Worm (Caenorhabditis elegans) whole organism, L3 larva: ENCODE results near the gene K03A11.4.

Experiments
- R02D3.7 ChIP-seq: fragments of 150-350 bp; optimal IDR thresholded peaks from 2 replicates; lab custom pipeline; 2014; ENCODE audit warnings: missing biosample characterization, missing genetic modification characterization
- ZK546.5 ChIP-seq: sonication (generic microtip); optimal IDR thresholded peaks from 2 replicates; lab custom pipeline; 2017; ENCODE audit warnings: missing biosample characterization, missing genetic modification characterization
- aly-2 ChIP-seq: fragments of 150-350 bp; optimal IDR thresholded peaks from 2 replicates; lab custom pipeline; 2014; ENCODE audit warnings: missing biosample characterization, missing genetic modification characterization
- ceh-28 ChIP-seq: fragments of 150-350 bp; optimal IDR thresholded peaks from 2 replicates; lab custom pipeline; 2014; ENCODE audit warnings: missing biosample characterization, missing genetic modification reagents, missing genetic modification characterization
- ceh-82 ChIP-seq: fragments of 150-350 bp; optimal IDR thresholded peaks from 2 replicates; lab custom pipeline; 2014; ENCODE audit warnings: missing biosample characterization, missing genetic modification characterization
- ceh-9 ChIP-seq: sonication (generic microtip); optimal IDR thresholded peaks from 2 replicates; lab custom pipeline; 2018; ENCODE audit warnings: missing biosample characterization, missing genetic modification characterization
- daf-12 ChIP-seq: fragments of 150-350 bp; optimal IDR thresholded peaks from 2 replicates; lab custom pipeline; 2014; ENCODE audit warnings: missing biosample characterization, missing genetic modification reagents, missing genetic modification characterization
- egl-27 ChIP-seq: sonication (generic microtip); optimal IDR thresholded peaks from 4 replicates; lab custom pipeline; 2017; ENCODE audit warnings: missing biosample characterization, missing genetic modification reagents, missing genetic modification characterization
- egl-5 ChIP-seq: fragments of 150-350 bp; optimal IDR thresholded peaks from 2 replicates; lab custom pipeline; 2017; ENCODE audit warnings: missing biosample characterization, missing genetic modification reagents, missing genetic modification characterization, inconsistent platforms
- elt-1 ChIP-seq: fragments of 150-350 bp; optimal IDR thresholded peaks from 2 replicates; lab custom pipeline; 2014; ENCODE audit warnings: missing biosample characterization, missing genetic modification characterization
- elt-2 ChIP-seq: sonication (generic microtip); optimal IDR thresholded peaks from 2 replicates; lab custom pipeline; 2016; ENCODE audit warnings: missing genetic modification reagents, mild to moderate bottlenecking, missing genetic modification characterization, missing compliant biosample characterization
- elt-3 ChIP-seq, 3 experiments: fragments of 150-350 bp in 1 of 3; sonication (generic microtip) in 2 of 3; optimal IDR thresholded peaks; 2 replicates in 2 of 3; 4 replicates in 1 of 3; lab custom pipeline; 2014 to 2017; ENCODE audit warnings: missing biosample characterization in 3 of 3, missing genetic modification characterization in 3 of 3
- eor-1 ChIP-seq, 2 experiments: fragments of 150-350 bp; optimal IDR thresholded peaks; 2 replicates each; lab custom pipeline; 2014 to 2018; ENCODE audit warnings: missing biosample characterization in 2 of 2, missing genetic modification characterization in 2 of 2
- fkh-10 ChIP-seq: sonication (generic microtip); optimal IDR thresholded peaks from 2 replicates; lab custom pipeline; 2017; ENCODE audit warnings: missing biosample characterization, missing genetic modification reagents, missing genetic modification characterization
- fkh-2 ChIP-seq: fragments of 150-350 bp; optimal IDR thresholded peaks from 2 replicates; lab custom pipeline; 2014; ENCODE audit warnings: missing biosample characterization, missing genetic modification reagents, missing genetic modification characterization
- fos-1 ChIP-seq: fragments of 150-350 bp; optimal IDR thresholded peaks from 2 replicates; lab custom pipeline; 2014; ENCODE audit warnings: missing biosample characterization, missing genetic modification characterization
- hmg-11 ChIP-seq: sonication (generic microtip); optimal IDR thresholded peaks from 2 replicates; lab custom pipeline; 2016; ENCODE audit warnings: missing genetic modification characterization, missing compliant biosample characterization
- jun-1 ChIP-seq: fragments of 150-350 bp; optimal IDR thresholded peaks from 2 replicates; lab custom pipeline; 2014; ENCODE audit warnings: missing biosample characterization, missing genetic modification reagents, missing genetic modification characterization
- lin-15B ChIP-seq: fragments of 150-350 bp; optimal IDR thresholded peaks from 2 replicates; lab custom pipeline; 2014; ENCODE audit warnings: missing biosample characterization, missing genetic modification characterization
- lsy-12 ChIP-seq: sonication (generic microtip); optimal IDR thresholded peaks from 2 replicates; lab custom pipeline; 2016; ENCODE audit warnings: mild to moderate bottlenecking, missing genetic modification characterization, missing compliant biosample characterization
- mdl-1 ChIP-seq: fragments of 150-350 bp; optimal IDR thresholded peaks from 2 replicates; lab custom pipeline; 2014; ENCODE audit warnings: missing biosample characterization, missing genetic modification characterization
- mml-1 ChIP-seq: fragments of 150-350 bp; sonication (generic microtip); optimal IDR thresholded peaks from 3 replicates; lab custom pipeline; 2014; ENCODE audit warnings: missing biosample characterization, missing genetic modification characterization
- nfya-1 ChIP-seq: sonication (generic microtip); optimal IDR thresholded peaks from 2 replicates; lab custom pipeline; 2017; ENCODE audit warnings: missing genetic modification characterization, mild to moderate bottlenecking, missing compliant biosample characterization, antibody characterized with exemption, moderate library complexity; ENCODE audit not compliant: insufficient read depth
- nhr-11 ChIP-seq: fragments of 150-350 bp; optimal IDR thresholded peaks from 2 replicates; lab custom pipeline; 2014; ENCODE audit warnings: missing biosample characterization, missing genetic modification characterization
- nhr-12 ChIP-seq: fragments of 150-350 bp; optimal IDR thresholded peaks from 2 replicates; lab custom pipeline; 2014; ENCODE audit warnings: missing biosample characterization, missing genetic modification characterization
- nhr-23 ChIP-seq: fragments of 150-350 bp; optimal IDR thresholded peaks from 2 replicates; lab custom pipeline; 2014; ENCODE audit warnings: missing biosample characterization, missing genetic modification reagents, missing genetic modification characterization
- nhr-237 ChIP-seq: fragments of 150-350 bp; optimal IDR thresholded peaks from 2 replicates; lab custom pipeline; 2014; ENCODE audit warnings: missing biosample characterization, missing genetic modification characterization
- nhr-25 ChIP-seq: sonication (generic microtip); optimal IDR thresholded peaks from 2 replicates; lab custom pipeline; 2017; ENCODE audit warnings: missing biosample characterization, missing genetic modification characterization
- nhr-28 ChIP-seq: fragments of 150-350 bp; optimal IDR thresholded peaks from 2 replicates; lab custom pipeline; 2014; ENCODE audit warnings: missing biosample characterization, missing genetic modification characterization
- nhr-67 ChIP-seq: fragments of 150-350 bp; optimal IDR thresholded peaks from 2 replicates; lab custom pipeline; 2014; ENCODE audit warnings: missing biosample characterization, missing genetic modification characterization
- nhr-76 ChIP-seq: fragments of 150-350 bp; sonication (generic microtip); optimal IDR thresholded peaks from 5 replicates; lab custom pipeline; 2014; ENCODE audit warnings: missing biosample characterization, missing genetic modification characterization
- nhr-77 ChIP-seq: fragments of 150-350 bp; optimal IDR thresholded peaks from 2 replicates; lab custom pipeline; 2014; ENCODE audit warnings: missing biosample characterization, missing genetic modification characterization
- pha-4 ChIP-seq: fragments of 150-350 bp; optimal IDR thresholded peaks from 2 replicates; lab custom pipeline; 2014; ENCODE audit warnings: missing biosample characterization, missing genetic modification reagents, missing genetic modification characterization
- pqm-1 ChIP-seq: fragments of 150-350 bp; optimal IDR thresholded peaks from 2 replicates; lab custom pipeline; 2017; ENCODE audit warnings: missing biosample characterization, missing genetic modification characterization, inconsistent platforms
- sea-2 ChIP-seq: fragments of 150-350 bp; sonication (generic microtip); optimal IDR thresholded peaks from 4 replicates; lab custom pipeline; 2014; ENCODE audit warnings: missing biosample characterization, missing genetic modification reagents, missing genetic modification characterization
- skn-1 ChIP-seq: fragments of 150-350 bp; optimal IDR thresholded peaks from 2 replicates; lab custom pipeline; 2014; ENCODE audit warnings: missing biosample characterization, missing genetic modification characterization
- snpc-4 ChIP-seq: fragments of 150-350 bp; optimal IDR thresholded peaks from 2 replicates; lab custom pipeline; 2014; ENCODE audit warnings: missing biosample characterization, missing genetic modification characterization
- tbx-2 ChIP-seq: sonication (generic microtip); optimal IDR thresholded peaks from 2 replicates; lab custom pipeline; 2016; ENCODE audit warnings: mild to moderate bottlenecking, missing genetic modification characterization, missing compliant biosample characterization
- unc-39 ChIP-seq: sonication (generic microtip); optimal IDR thresholded peaks from 4 replicates; lab custom pipeline; 2017; ENCODE audit warnings: missing biosample characterization, missing genetic modification characterization
- unc-62 ChIP-seq: fragments of 150-350 bp; sonication (generic microtip); optimal IDR thresholded peaks from 4 replicates; lab custom pipeline; 2014; ENCODE audit warnings: missing biosample characterization, missing genetic modification reagents, missing genetic modification characterization
- zag-1 ChIP-seq: fragments of 150-350 bp; optimal IDR thresholded peaks from 2 replicates; lab custom pipeline; 2014; ENCODE audit warnings: missing biosample characterization, missing genetic modification characterization
- ztf-4 ChIP-seq: fragments of 150-350 bp; optimal IDR thresholded peaks from 2 replicates; lab custom pipeline; 2014; ENCODE audit warnings: missing biosample characterization, missing genetic modification characterization

K03A11.4 gene

ce11 chrX:13077872-13078271 lies at the start of gene K03A11.4:
Gene K03A11.4 (plus strand): TSS chrX:13078172.
- TF ChIP-seq ceh-9 (tag; lab: Kevin White, UChicago) (no peak), nfya-1 (tag; lab: Kevin White, UChicago) (no peak), eor-1 (tag; optimal IDR thresholded peaks at IDR 0.05; lab: Kevin White, UChicago) (no peak), nhr-23 (tag; lab: Kevin White, UChicago) (no peak), elt-1 (tag; lab: Kevin White, UChicago) (no peak), jun-1 (tag; lab: Kevin White, UChicago) (no peak), mml-1 (tag; lab: Kevin White, UChicago) (no peak), egl-5 (tag; lab: Kevin White, UChicago) (no peak), ztf-4 (tag; lab: Kevin White, UChicago) (no peak), fos-1 (tag; lab: Kevin White, UChicago) (no peak), daf-12 (tag; lab: Kevin White, UChicago) (no peak), ceh-28 (no peak), snpc-4 (no peak), unc-39 (no peak), nhr-11 (tag; lab: Kevin White, UChicago) (no peak), nhr-77 (tag; lab: Kevin White, UChicago) (no peak), lin-15B (tag; lab: Kevin White, UChicago) (no peak), pha-4 (tag; lab: Kevin White, UChicago) (no peak), lsy-12 (no peak), R02D3.7 (tag; lab: Kevin White, UChicago) (no peak)

ce11 chrX:13032610-13033009 lies 45.4 kb upstream of the K03A11.4 start, which contains the start of gene npr-10:
Gene npr-10 (minus strand): TSS chrX:13032710.
- TF ChIP-seq elt-3 (tag; optimal IDR thresholded peaks at IDR 0.05; lab: Kevin White, UChicago) (no peak), nhr-76 (tag; lab: Kevin White, UChicago) (no peak), ceh-9 (tag; lab: Kevin White, UChicago) (no peak), zag-1 (no peak), nhr-12 (tag; lab: Kevin White, UChicago) (no peak), nhr-237 (tag; lab: Kevin White, UChicago) (no peak), nhr-11 (tag; lab: Kevin White, UChicago) (no peak), fkh-10 (GFP tag; lab: Kevin White, UChicago) (no peak), mml-1 (tag; lab: Kevin White, UChicago) (no peak), skn-1 (tag; lab: Kevin White, UChicago) (no peak), daf-12 (tag; lab: Kevin White, UChicago) (no peak), nhr-28 (tag; lab: Kevin White, UChicago) (no peak), nfya-1 (tag; lab: Kevin White, UChicago) (no peak)

ce11 chrX:13033850-13034249 lies 44.1 kb upstream of the K03A11.4 start:
- TF ChIP-seq skn-1 (tag; lab: Kevin White, UChicago) (no peak), egl-5 (tag; lab: Kevin White, UChicago) (no peak), ceh-82 (tag; lab: Kevin White, UChicago) (no peak), tbx-2 (tag; lab: Kevin White, UChicago) (no peak), hmg-11 (no peak), pha-4 (tag; lab: Kevin White, UChicago) (no peak), elt-2 (tag; lab: Kevin White, UChicago) (no peak), nhr-23 (tag; lab: Kevin White, UChicago) (no peak), ztf-4 (tag; lab: Kevin White, UChicago) (no peak), egl-27 (tag; lab: Kevin White, UChicago) (no peak), aly-2 (tag; lab: Kevin White, UChicago) (no peak), mml-1 (tag; lab: Kevin White, UChicago) (no peak), lin-15B (tag; lab: Kevin White, UChicago) (no peak), mdl-1 (tag; lab: Kevin White, UChicago) (no peak), nhr-237 (tag; lab: Kevin White, UChicago) (no peak)

- TF ChIP-seq fkh-2 (tag; lab: Kevin White, UChicago) = no peak
- TF ChIP-seq ceh-28 = no peak
- no peak for TF ChIP-seq mml-1 (tag; lab: Kevin White, UChicago)
- TF ChIP-seq ceh-82 (tag; lab: Kevin White, UChicago) = no peak
- no peak for TF ChIP-seq R02D3.7 (tag; lab: Kevin White, UChicago)
- no peak for TF ChIP-seq unc-62 (GFP tag; lab: Kevin White, UChicago)
- no peak for TF ChIP-seq eor-1 (tag; optimal IDR thresholded peaks at IDR 0.05; lab: Kevin White, UChicago)
- no peak for TF ChIP-seq pqm-1 (tag; lab: Kevin White, UChicago)
- TF ChIP-seq ztf-4 (tag; lab: Kevin White, UChicago) = no peak
- no peak for TF ChIP-seq nhr-77 (tag; lab: Kevin White, UChicago)
- TF ChIP-seq ZK546.5 (tag; lab: Kevin White, UChicago) = no peak
- TF ChIP-seq nhr-25 (tag; lab: Kevin White, UChicago) = no peak
- TF ChIP-seq nhr-67 = no peak
- no peak for TF ChIP-seq sea-2 (GFP tag; lab: Kevin White, UChicago)
- no peak for TF ChIP-seq elt-1 (tag; lab: Kevin White, UChicago)
- TF ChIP-seq lin-15B (tag; lab: Kevin White, UChicago) = no peak
- no peak for TF ChIP-seq fkh-10 (GFP tag; lab: Kevin White, UChicago)
- no peak for TF ChIP-seq fos-1 (tag; lab: Kevin White, UChicago)
- TF ChIP-seq tbx-2 (tag; lab: Kevin White, UChicago) = no peak
- TF ChIP-seq elt-3 (tag; optimal IDR thresholded peaks at IDR 0.05; lab: Kevin White, UChicago) = no peak
These were observed 43.6 kb upstream of the K03A11.4 start for ce11 chrX:13034333-13034732.
